Worm (Caenorhabditis elegans) whole organism, L4/young adult: ENCODE measurements around the gene tomm-40.

ENCODE experiments used
- W03F9.2 ChIP-seq: fragments of 150-350 bp; optimal IDR thresholded peaks from 2 replicates; lab custom pipeline; 2014; ENCODE audit warnings: missing biosample characterization, missing genetic modification characterization
- dao-5 ChIP-seq: sonication (generic microtip); optimal IDR thresholded peaks from 2 replicates; lab custom pipeline; 2016; ENCODE audit warnings: missing genotype, missing genetic modification characterization, moderate library complexity, missing compliant biosample characterization
- him-1 ChIP-seq: sonication (generic microtip); optimal IDR thresholded peaks from 2 replicates; lab custom pipeline; 2016; ENCODE audit warnings: missing genotype, missing genetic modification reagents, missing genetic modification characterization, missing compliant biosample characterization

Gene tomm-40

DNA sequence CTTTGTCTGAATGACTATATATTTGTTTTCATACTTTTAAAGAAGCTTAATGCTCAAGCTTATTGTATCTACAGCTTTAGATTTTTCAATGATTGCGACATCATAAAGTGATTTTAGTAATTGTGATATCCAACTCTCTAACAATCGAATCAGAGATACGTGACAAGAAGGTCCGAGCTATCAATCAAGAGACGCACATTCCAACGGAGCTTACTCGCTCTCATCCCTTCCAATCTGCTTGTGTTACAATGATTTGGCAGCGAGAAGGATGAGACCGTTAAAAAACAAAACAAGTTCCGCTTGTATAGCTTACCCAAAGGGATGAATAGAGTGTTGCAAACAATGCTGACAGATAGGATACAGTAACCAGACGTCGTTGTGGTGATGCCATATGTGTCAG lies 11.9 kb downstream of the tomm-40 start:
- TF ChIP-seq dao-5 (tag; lab: Kevin White, UChicago) = no peak
- no peak for TF ChIP-seq him-1
- no peak for TF ChIP-seq W03F9.2 (tag; lab: Kevin White, UChicago)

DNA sequence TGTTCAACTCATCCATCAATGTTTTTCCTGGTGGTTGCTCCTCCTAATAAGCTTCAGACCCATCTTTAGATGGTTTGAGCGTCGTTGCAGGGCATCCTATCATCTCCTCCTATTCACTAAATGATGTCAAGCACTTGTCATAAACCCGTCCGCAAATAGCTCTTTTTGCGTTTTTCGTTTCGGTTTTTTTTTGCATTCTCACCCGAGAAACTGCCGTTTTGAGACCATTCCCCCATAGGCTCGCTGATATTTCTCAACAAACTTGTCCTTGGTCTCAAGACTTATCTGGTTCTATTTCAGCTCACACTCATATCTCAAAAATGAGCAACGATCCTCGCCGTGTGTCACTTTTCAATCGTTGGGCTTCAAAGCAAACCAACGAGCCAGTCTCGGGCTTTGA lies 13.0 kb downstream of the tomm-40 start, which contains the start of gene cal-2:
Gene cal-2, plus strand, starts transcription at position 301 of the 400 bp plus-strand sequence.
- TF ChIP-seq him-1 (no peak), W03F9.2 (tag; lab: Kevin White, UChicago) (no peak), dao-5 (tag; lab: Kevin White, UChicago) (no peak)

- TF ChIP-seq him-1 = no peak
- TF ChIP-seq dao-5 (tag; lab: Kevin White, UChicago) = no peak
- TF ChIP-seq W03F9.2 (tag; lab: Kevin White, UChicago) = no peak
Measured at ce11 chrII:8959081-8959480, 14.3 kb downstream of the tomm-40 start.

ce11 chrII:8956896-8957295 lies 16.5 kb downstream of the tomm-40 start:
- no peak for TF ChIP-seq dao-5 (tag; lab: Kevin White, UChicago)
- TF ChIP-seq W03F9.2 (tag; lab: Kevin White, UChicago) = no peak
- TF ChIP-seq him-1 = no peak

DNA sequence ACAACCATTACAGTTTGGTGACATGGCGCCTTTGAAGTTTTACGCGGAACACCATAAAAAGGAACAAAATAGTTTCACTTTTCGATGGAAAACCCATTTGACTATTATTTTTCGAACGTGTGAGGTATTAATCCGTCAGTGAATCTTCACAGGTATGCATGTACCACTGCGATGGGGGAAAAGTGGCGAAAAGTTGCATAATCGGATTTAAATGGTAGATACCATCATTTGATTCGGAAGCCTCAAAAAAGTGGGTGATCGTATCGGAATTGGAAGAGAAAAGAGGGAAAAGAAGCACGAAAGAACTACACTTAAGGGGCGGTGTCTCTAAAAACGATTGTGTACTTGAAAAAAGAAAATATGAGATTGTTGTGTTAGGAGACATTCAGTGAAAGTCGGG lies 19.7 kb downstream of the tomm-40 start:
- TF ChIP-seq W03F9.2 (tag; lab: Kevin White, UChicago) (no peak), dao-5 (tag; lab: Kevin White, UChicago) (no peak), him-1 (no peak)

DNA sequence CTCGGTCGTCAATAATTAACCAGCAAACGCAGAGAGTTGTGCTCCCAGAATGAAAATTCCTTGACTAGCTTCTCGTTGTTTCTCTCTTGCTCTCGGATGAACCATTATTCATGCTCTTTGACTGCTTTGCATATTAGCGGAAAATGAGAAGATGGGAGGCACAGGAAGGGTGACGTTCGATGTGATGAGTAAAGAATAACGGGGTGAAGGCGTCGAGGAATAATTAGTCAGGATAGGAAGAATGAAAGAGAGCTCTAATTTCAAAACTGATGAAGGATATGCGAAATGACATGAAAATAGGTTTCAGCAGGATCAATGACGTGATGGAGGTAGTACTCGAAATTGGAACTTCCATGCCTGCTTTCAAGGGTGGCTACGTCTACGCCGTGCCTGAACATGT lies 22.1 kb downstream of the tomm-40 start:
- no peak for TF ChIP-seq dao-5 (tag; lab: Kevin White, UChicago)
- no peak for TF ChIP-seq W03F9.2 (tag; lab: Kevin White, UChicago)
- TF ChIP-seq him-1 = no peak

DNA sequence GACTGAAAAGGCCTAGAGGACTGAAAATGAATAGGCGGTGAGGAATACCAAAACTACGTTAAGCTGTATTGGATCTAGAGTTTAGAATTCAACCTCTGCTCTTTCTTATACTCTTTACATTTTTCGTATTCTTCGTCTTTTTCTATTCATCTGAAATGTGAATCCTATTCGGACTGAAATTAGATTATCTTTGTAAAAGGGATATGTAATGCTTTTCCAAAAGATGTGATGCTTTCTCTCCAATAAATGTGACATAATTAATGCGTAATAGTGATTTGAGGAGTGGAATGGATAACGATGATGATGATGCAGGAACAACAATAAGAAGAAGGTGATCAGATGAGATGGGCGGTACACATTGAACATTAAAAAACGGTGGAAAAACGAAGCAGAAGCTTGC lies 24.7 kb downstream of the tomm-40 start:
- no peak for TF ChIP-seq W03F9.2 (tag; lab: Kevin White, UChicago)
- TF ChIP-seq him-1 = no peak
- no peak for TF ChIP-seq dao-5 (tag; lab: Kevin White, UChicago)

DNA sequence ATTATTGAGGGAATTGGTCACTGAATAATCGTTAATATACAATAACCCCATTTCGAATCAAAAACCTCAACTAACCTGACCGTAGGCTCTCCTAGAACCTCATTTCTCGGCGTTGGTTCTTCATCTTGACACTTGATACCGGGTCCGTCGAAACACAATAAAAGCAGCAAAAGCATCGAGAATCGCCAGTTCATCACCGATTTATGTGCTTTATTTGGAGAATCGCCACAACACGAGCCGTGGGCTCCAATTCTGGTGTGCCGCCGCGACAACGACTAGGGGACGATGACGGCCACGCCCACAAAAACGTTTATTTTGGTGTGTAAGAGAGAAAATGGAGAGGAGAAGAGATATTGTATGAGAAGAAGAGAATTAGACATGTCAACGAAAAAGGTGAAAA lies 26.0 kb downstream of the tomm-40 start, which contains the start of gene cutl-15:
Gene cutl-15, minus strand, starts transcription at position 298 of the 400 bp plus-strand sequence.
- TF ChIP-seq dao-5 (tag; lab: Kevin White, UChicago) = no peak
- TF ChIP-seq W03F9.2 (tag; lab: Kevin White, UChicago) = no peak
- TF ChIP-seq him-1 = no peak

ce11 chrII:8945167-8945566 lies 28.2 kb downstream of the tomm-40 start:
- no peak for TF ChIP-seq dao-5 (tag; lab: Kevin White, UChicago)

DNA sequence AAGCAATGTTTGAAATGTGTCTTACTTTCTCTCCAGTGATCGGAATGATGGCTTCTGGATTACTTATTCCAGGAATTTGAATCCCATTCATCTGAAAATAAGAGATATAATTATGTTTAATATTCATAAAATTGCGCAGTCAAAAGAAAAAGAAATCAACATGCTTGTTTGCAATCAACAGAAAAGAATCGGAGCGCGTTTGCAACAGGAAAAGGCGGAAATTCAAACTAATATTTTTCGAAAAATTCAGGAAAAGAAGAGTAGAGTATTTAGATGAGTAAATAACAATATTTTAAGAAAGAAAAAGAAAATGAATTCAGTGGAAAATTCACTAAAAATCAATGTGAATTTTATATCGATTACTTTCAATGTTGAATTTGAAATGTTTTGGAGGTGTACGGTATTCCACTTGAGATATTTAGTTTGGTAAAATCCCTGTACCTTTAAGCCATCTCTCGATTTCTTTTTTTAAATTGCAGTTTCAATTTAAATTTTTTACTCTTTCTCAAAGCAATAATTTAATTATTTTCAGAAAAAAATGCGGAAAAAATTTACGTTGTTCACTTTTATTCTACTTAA lies 32.9 kb downstream of the tomm-40 start, which contains the start of the genes set-17 and T21B10.4:
Gene set-17, minus strand, starts transcription at position 127 of the 579 bp plus-strand sequence.
Gene T21B10.4, plus strand, starts transcription at position 533 of the 579 bp plus-strand sequence.
- TF ChIP-seq dao-5 (tag; lab: Kevin White, UChicago) (no peak), W03F9.2 (tag; lab: Kevin White, UChicago) (peak; percentile 33)

DNA sequence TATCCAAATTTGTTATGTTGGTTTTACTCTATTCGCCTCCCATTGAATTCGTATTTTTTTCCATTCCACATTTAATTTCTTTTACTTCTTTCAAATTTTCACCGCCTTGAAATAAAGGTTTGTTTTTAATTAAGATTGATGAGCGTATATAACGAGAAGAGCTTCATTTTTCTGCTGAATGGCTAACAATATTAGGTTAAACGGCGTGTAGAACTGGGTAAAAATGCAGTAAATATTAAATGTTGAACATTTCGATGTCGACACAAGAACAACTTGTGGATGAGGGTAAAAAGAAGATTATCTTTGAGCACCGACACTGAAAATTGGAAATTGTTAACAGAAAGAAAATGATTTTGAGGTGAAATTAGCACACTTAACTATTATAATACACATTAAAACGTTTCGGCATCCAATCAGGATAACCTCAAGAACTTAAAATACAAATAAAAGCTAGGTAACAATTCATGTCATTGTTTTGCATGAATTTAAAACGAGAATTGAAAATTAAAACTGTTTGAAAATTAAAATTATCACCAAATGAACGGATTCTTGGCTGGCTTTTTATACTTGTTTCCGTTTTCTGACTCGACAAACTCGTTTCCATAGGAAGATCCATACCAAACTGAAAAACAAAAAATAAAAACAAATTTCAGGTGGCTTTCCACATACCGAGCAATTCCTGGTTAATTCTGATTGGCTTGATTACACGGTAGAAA lies 34.3 kb downstream of the tomm-40 start:
- TF ChIP-seq him-1 = no peak
- TF ChIP-seq dao-5 (tag; lab: Kevin White, UChicago) = no peak
- TF ChIP-seq W03F9.2 (tag; lab: Kevin White, UChicago) = no peak

ce11 chrII:8933693-8934432 lies 39.5 kb downstream of the tomm-40 start, which contains the start of gene T21B10.3:
TSS of gene T21B10.3 (plus strand) at chrII:8934382.
- TF ChIP-seq W03F9.2 (tag; lab: Kevin White, UChicago) = peak; percentile 68
- TF ChIP-seq dao-5 (tag; lab: Kevin White, UChicago) = no peak
- peak; percentile 22 for TF ChIP-seq him-1

- TF ChIP-seq W03F9.2 (tag; lab: Kevin White, UChicago) = no peak
- TF ChIP-seq him-1 = no peak
- TF ChIP-seq dao-5 (tag; lab: Kevin White, UChicago) = no peak
Measured at ce11 chrII:8932392-8932791, 41.0 kb downstream of the tomm-40 start.
